Fruit fly (Drosophila melanogaster): ENCODE results near the gene yem.

yem gene

DNA sequence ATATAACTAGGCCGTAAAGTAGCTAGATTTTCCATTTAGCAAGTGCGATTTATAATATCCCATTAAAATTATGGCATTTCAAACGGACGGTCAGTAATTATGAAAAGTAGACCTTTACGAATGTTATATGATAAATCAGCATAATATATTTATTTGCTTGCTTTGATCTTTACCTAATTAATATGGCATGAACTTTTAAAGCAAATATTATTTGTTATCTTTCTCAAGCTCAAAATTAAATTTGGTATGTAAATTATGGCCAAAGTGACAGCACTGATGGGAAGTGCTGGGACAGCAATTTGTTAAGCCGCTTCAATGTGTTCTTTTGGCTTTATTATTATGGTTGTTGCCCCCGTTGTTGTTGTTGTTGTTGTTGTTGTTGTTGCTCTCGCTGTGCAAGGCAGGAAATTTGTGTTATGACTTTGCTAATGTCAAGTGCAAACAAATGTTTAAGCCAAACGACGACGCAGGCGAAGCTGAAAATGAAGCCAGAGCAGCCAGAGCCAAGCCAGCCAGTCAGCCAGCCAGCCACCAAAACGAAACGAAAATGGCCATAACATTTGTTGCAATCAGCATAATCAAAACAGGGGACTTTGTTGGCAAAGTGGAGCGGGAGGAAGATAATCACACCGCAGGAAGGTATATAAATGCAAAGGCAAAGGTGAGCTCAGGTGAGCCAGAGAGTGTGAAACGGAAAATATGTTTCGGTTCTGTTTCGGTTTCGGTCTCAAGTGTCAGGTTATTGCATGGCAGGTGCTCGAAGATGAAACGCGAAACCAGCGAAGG is 40.0 kb downstream of the yem start (continued):
- TF ChIP-seq CG13894 (tag; optimal IDR thresholded peaks at IDR 0.05) (no peak), CG15601 (tag; optimal IDR thresholded peaks at IDR 0.05) (peak; percentile 3), Dad (GFP tag; optimal IDR thresholded peaks at IDR 0.05) (no peak), maf-S (GFP tag; optimal IDR thresholded peaks at IDR 0.05) (no peak), CG16813 (GFP tag; IDR thresholded peaks at IDR 0.05; ENCODE audit: partially characterized antibody) (0 out of 3 replicates have a peak, but pooled peaks have one; percentile 28)

DNA sequence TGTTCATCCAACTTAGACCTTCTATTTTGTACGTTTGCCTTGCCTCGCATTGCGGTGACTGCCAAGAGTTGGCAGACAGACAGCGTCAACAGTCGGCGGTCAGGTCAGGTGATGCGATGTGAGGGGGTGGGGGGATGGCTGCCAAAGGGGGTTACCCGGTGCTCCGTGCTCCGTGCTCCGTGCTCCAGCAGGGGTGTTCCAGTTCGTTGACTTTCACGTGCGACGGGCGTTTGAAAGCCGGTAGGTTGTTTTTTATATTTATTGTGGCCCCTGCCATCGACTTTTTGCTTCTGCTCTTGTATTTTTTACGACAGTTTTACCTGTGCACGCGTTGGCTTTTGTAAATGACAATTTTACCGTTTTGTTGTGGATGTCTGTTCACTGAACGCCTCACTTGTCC is 40.6 kb downstream of the yem start:
- TF ChIP-seq CG17328 (GFP tag; IDR thresholded peaks at IDR 0.05), result no peak
- TF ChIP-seq cwo (GFP tag; optimal IDR thresholded peaks at IDR 0.05), result peak; percentile 72
- TF ChIP-seq zfh1 (GFP tag; IDR thresholded peaks at IDR 0.05), result 0 out of 3 replicates have a peak, but pooled peaks have one; percentile 9
- TF ChIP-seq NC2α (GFP tag; optimal IDR thresholded peaks at IDR 0.05), result no peak
- peak; percentile 27 for TF ChIP-seq abd-A (tag; optimal IDR thresholded peaks at IDR 0.05)
- TF ChIP-seq crol (GFP tag; IDR thresholded peaks at IDR 0.05), result peak; percentile 44; the same call in 1 of the 2 replicates
- peak; percentile 44 for TF ChIP-seq Med (GFP tag)
- no peak for TF ChIP-seq CG11695 (GFP tag; IDR thresholded peaks at IDR 0.05)
- no peak for TF ChIP-seq CG12769 (tag; optimal IDR thresholded peaks at IDR 0.05)
- no peak for TF ChIP-seq CG7839 (tag; optimal IDR thresholded peaks at IDR 0.05)
- peak; percentile 1 for TF ChIP-seq sqz (GFP tag; optimal IDR thresholded peaks at IDR 0.05)
- 0 out of 4 replicates have a peak, but pooled peaks have one; percentile 28 for TF ChIP-seq chinmo (GFP tag; IDR thresholded peaks at IDR 0.05; ENCODE audit: partially characterized antibody)
- peak; percentile 12 for TF ChIP-seq pros (GFP tag; optimal IDR thresholded peaks at IDR 0.05)

DNA sequence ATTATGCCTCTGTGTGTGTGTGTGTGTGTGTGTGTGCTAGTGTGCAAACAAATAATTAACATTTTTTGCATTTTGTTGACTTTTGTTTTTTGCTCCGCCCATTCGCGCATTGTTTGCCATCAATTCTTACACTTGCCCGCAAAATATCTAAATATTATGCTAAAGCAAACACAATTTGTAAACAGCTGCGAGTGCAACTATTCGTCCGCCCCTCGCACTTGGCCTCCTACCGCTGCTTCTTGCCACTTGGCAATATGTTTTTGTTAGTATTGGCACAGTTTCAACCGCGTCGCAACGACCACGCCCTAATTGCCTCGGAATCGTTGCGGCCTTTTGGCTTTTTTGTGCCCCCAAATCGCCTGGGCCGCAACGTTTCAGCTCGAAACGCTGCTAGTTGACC is 45.1 kb downstream of the yem start:
- TF ChIP-seq bigmax (GFP tag; optimal IDR thresholded peaks at IDR 0.05), result no peak
- TF ChIP-seq chm (GFP tag; IDR thresholded peaks at IDR 0.05), result 0 out of 2 replicates have a peak, but pooled peaks have one; percentile 10
- TF ChIP-seq seq (GFP tag; IDR thresholded peaks at IDR 0.05), result peak; percentile 52
- TF ChIP-seq CG15269 (tag; optimal IDR thresholded peaks at IDR 0.05), result peak; percentile 13
- TF ChIP-seq CG5953 (GFP tag; IDR thresholded peaks at IDR 0.05), result 0 out of 2 replicates have a peak, but pooled peaks have one; percentile 30
- TF ChIP-seq slbo (GFP tag; IDR thresholded peaks at IDR 0.05), result 0 out of 2 replicates have a peak, but pooled peaks have one; percentile 24
- TF ChIP-seq tll (GFP tag; optimal IDR thresholded peaks at IDR 0.05), result no peak
- peak; percentile 15 for TF ChIP-seq CG17359 (tag; optimal IDR thresholded peaks at IDR 0.05)
- 0 out of 2 replicates have a peak, but pooled peaks have one; percentile 28 for TF ChIP-seq Rfx (GFP tag; IDR thresholded peaks at IDR 0.05)
- peak; percentile 36 for TF ChIP-seq ATbp (GFP tag; optimal IDR thresholded peaks at IDR 0.05)
- peak; percentile 46 for TF ChIP-seq Med (GFP tag)
- peak; percentile 2 for TF ChIP-seq CG9876 (GFP tag; optimal IDR thresholded peaks at IDR 0.05)
- peak; percentile 34 for TF ChIP-seq CG12769 (tag; optimal IDR thresholded peaks at IDR 0.05)
- TF ChIP-seq Drgx (GFP tag; IDR thresholded peaks at IDR 0.05), result 0 out of 2 replicates have a peak, but pooled peaks have one; percentile 6
- no peak for TF ChIP-seq Side (GFP tag; optimal IDR thresholded peaks at IDR 0.05)
- no peak for TF ChIP-seq dmrt99B (tag; optimal IDR thresholded peaks at IDR 0.05)
- no peak for TF ChIP-seq Sin3A (optimal IDR thresholded peaks at IDR 0.05)
- TF ChIP-seq CG3163 (GFP tag; optimal IDR thresholded peaks at IDR 0.05), result no peak
- peak; percentile 2 for TF ChIP-seq CG10209 (GFP tag; optimal IDR thresholded peaks at IDR 0.05)
- TF ChIP-seq CG11456 (GFP tag; IDR thresholded peaks at IDR 0.05), result 0 out of 3 replicates have a peak, but pooled peaks have one; percentile 14
- peak; percentile 59; the same call in 1 of the 3 replicates for TF ChIP-seq CG6175 (GFP tag; IDR thresholded peaks at IDR 0.05)
- peak; percentile 31 for TF ChIP-seq sd (tag; optimal IDR thresholded peaks at IDR 0.05)
- peak; percentile 35 for TF ChIP-seq CG18476 (GFP tag; optimal IDR thresholded peaks at IDR 0.05)
- TF ChIP-seq CG15011 (GFP tag; optimal IDR thresholded peaks at IDR 0.05), result no peak
- peak; percentile 27 for TF ChIP-seq lab (GFP tag; optimal IDR thresholded peaks at IDR 0.05)
- 0 out of 2 replicates have a peak, but pooled peaks have one; percentile 17 for TF ChIP-seq CG11696 (GFP tag; IDR thresholded peaks at IDR 0.05)
- TF ChIP-seq row (GFP tag; IDR thresholded peaks at IDR 0.05), result 0 out of 3 replicates have a peak, but pooled peaks have one; percentile 11
- no peak for TF ChIP-seq ttk (GFP tag; IDR thresholded peaks at IDR 0.05)
- no peak for TF ChIP-seq hb (GFP tag; IDR thresholded peaks at IDR 0.05; ENCODE audit: partially characterized antibody)
- no peak for TF ChIP-seq Oaz (GFP tag; IDR thresholded peaks at IDR 0.05)

All from whole organism, embryonic.